Fruit fly (Drosophila melanogaster) whole organism, adult: ENCODE data around the gene Teh3.

ENCODE experiments used
- CG1620 ChIP-seq: fragments of 200-800 bp; sonication (Bioruptor generic); optimal IDR thresholded peaks from 2 replicates; lab custom pipeline; 2016; ENCODE audit warnings: missing biosample characterization, missing genetic modification characterization
- CG5204 ChIP-seq: fragments of 200-800 bp; sonication (Bioruptor generic); optimal IDR thresholded peaks from 2 replicates; lab custom pipeline; 2016; ENCODE audit warnings: missing biosample characterization, missing genetic modification characterization
- CG7045 ChIP-seq: fragments of 200-800 bp; sonication (Bioruptor generic); optimal IDR thresholded peaks from 2 replicates; lab custom pipeline; 2017; ENCODE audit warnings: missing biosample characterization, mild to moderate bottlenecking, missing genetic modification characterization
- Mnt ChIP-seq: fragments of 200-800 bp; sonication (Bioruptor generic); optimal IDR thresholded peaks from 2 replicates; lab custom pipeline; 2016; ENCODE audit warnings: missing biosample characterization, mild to moderate bottlenecking, missing genetic modification characterization
- kay ChIP-seq: fragments of 200-800 bp; sonication (Bioruptor generic); peaks from one replicate; lab custom pipeline; 2016; ENCODE audit warnings: missing biosample characterization, missing genetic modification characterization, borderline replicate concordance
- pad ChIP-seq: fragments of 200-800 bp; sonication (Bioruptor generic); optimal IDR thresholded peaks from 3 replicates; lab custom pipeline; 2017; ENCODE audit warnings: missing biosample characterization, missing genetic modification characterization, mild to moderate bottlenecking, moderate library complexity, missing genetic modification reagents

DNA sequence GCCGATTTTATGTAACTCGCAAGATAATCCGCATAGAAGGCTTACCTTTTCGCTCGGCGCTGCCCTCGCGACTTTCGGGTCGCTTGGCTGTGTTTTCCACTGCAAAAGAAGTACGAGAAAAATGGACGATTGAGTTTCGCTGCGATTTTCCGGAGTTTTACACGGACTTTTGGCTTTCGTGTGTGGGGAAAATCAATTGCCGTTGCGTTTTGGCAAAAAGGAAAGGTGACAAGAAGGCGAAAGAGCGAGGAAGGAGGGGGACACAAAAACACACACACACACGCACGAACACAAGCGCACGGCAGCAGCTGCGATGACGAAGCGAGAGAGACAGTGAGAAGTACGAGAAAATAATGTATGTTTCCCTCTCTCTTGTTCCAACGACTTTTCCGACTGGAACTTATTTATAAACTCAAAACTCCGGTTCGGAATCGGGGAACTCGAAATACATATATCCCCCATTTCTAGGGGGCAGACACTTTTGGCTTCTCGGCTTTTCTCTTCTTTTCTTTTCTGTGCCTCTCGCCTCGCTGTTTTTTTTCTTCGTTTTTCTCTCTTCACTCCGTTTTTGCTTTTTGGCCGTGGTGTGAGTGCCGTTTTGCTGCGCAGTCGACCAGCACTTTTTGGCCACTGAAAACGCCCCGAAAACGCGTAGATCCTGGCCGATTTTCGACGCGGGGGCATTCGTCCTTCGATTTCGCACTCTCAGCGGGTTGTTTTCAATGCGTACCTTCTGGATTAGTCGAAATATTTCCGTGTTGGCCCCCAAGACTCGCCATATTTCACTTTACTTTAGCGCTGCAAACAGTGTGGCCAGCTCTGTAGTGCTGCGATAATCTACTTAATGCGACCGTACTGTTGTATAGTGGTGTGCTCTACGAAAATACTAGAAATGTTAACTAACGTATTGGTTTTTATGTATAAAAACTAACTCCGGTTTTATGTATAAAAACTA is 50.5 kb downstream of the Teh3 start, which contains the start of gene ens:
- TF ChIP-seq CG1620 (GFP tag; lab: Kevin White, UChicago) (no peak), Mnt (GFP tag; lab: Kevin White, UChicago) (no peak), kay (no peak), CG5204 (GFP tag; lab: Kevin White, UChicago) (no peak), CG7045 (GFP tag; lab: Kevin White, UChicago) (no peak), pad (GFP tag; lab: Kevin White, UChicago) (peak; percentile 68)
